Fruit fly (Drosophila melanogaster) whole organism, embryonic: ENCODE results near the gene CG10063.
A peak's percentile ranks its signal among the peaks of the same experiment; 100 is the strongest.

Source experiments
- CG10147 ChIP-seq: fragments of 200-800 bp; sonication (Bioruptor generic); optimal IDR thresholded peaks from 2 replicates; lab custom pipeline; 2019; ENCODE audit warnings: missing biosample characterization, mild to moderate bottlenecking, missing genetic modification characterization, moderate library complexity
- CG10366 ChIP-seq: fragments of 200-800 bp; sonication (Bioruptor generic); IDR thresholded peaks from 2 replicates; pipeline ENCODE4 v1.3.6; 2022; ENCODE audit warnings: missing biosample characterization, missing genetic modification characterization
- CG10565 ChIP-seq: fragments of 200-800 bp; sonication (Bioruptor generic); optimal IDR thresholded peaks from 3 replicates; lab custom pipeline; 2016; ENCODE audit warnings: missing biosample characterization, mild to moderate bottlenecking, missing genetic modification characterization
- CG12769 ChIP-seq: fragments of 200-800 bp; sonication (Bioruptor generic); optimal IDR thresholded peaks from 2 replicates; lab custom pipeline; 2019; ENCODE audit warnings: missing biosample characterization, mild to moderate bottlenecking, missing genetic modification characterization, moderate library complexity
- CG13624 ChIP-seq: fragments of 200-800 bp; sonication (Bioruptor generic); optimal IDR thresholded peaks from 2 replicates; lab custom pipeline; 2016; ENCODE audit warnings: missing biosample characterization, missing genetic modification characterization
- CG13894 ChIP-seq: fragments of 200-800 bp; sonication (Bioruptor generic); optimal IDR thresholded peaks from 3 replicates; lab custom pipeline; 2018; ENCODE audit warnings: missing biosample characterization, mild to moderate bottlenecking, missing genetic modification characterization, moderate library complexity
- CG14965 ChIP-seq: fragments of 200-800 bp; sonication (Bioruptor generic); optimal IDR thresholded peaks from 2 replicates; lab custom pipeline; 2016; ENCODE audit warnings: missing biosample characterization, missing genetic modification characterization, borderline replicate concordance
- CG15696 ChIP-seq: fragments of 200-800 bp; sonication (Bioruptor generic); optimal IDR thresholded peaks from 2 replicates; lab custom pipeline; 2019; ENCODE audit warnings: missing biosample characterization, mild to moderate bottlenecking, missing genetic modification characterization, moderate library complexity
- CG1603 ChIP-seq: fragments of 200-800 bp; sonication (Bioruptor generic); optimal IDR thresholded peaks from 2 replicates; lab custom pipeline; 2019; ENCODE audit warnings: missing biosample characterization, mild to moderate bottlenecking, missing genetic modification characterization, moderate library complexity
- CG1647 ChIP-seq: fragments of 200-800 bp; sonication (Bioruptor generic); optimal IDR thresholded peaks from 3 replicates; lab custom pipeline; 2016; ENCODE audit warnings: missing biosample characterization, missing genetic modification characterization
- CG16815 ChIP-seq: fragments of 200-800 bp; sonication (Bioruptor generic); optimal IDR thresholded peaks from 3 replicates; lab custom pipeline; 2017; ENCODE audit warnings: missing biosample characterization, mild to moderate bottlenecking, missing genetic modification characterization
- CG17186 ChIP-seq: fragments of 200-800 bp; sonication (Bioruptor generic); optimal IDR thresholded peaks from 3 replicates; lab custom pipeline; 2017; ENCODE audit warnings: missing biosample characterization, missing genetic modification reagents, missing genetic modification characterization
- CG17361 ChIP-seq: fragments of 200-800 bp; sonication (Bioruptor generic); IDR thresholded peaks from 3 replicates; pipeline ENCODE4 v1.3.6; 2022; ENCODE audit warnings: missing biosample characterization, missing genetic modification characterization
- CG18011 ChIP-seq: fragments of 200-800 bp; sonication (Bioruptor generic); optimal IDR thresholded peaks from 2 replicates; lab custom pipeline; 2017; ENCODE audit warnings: missing biosample characterization, missing genetic modification characterization, mild to moderate bottlenecking, moderate library complexity, missing genotype
- CG2116 ChIP-seq: fragments of 200-800 bp; sonication (Bioruptor generic); optimal IDR thresholded peaks from 3 replicates; lab custom pipeline; 2018; ENCODE audit warnings: missing biosample characterization, mild to moderate bottlenecking, missing genetic modification characterization
- CG3407 ChIP-seq: fragments of 200-800 bp; sonication (Bioruptor generic); optimal IDR thresholded peaks from 2 replicates; lab custom pipeline; 2018; ENCODE audit warnings: missing biosample characterization, mild to moderate bottlenecking, missing genetic modification characterization
- CG34224 ChIP-seq: fragments of 200-800 bp; sonication (Bioruptor generic); IDR thresholded peaks from 3 replicates; pipeline ENCODE4 v1.3.6; 2022; ENCODE audit warnings: missing biosample characterization, missing genetic modification characterization; ENCODE audit not compliant: partially characterized antibody
- CG3847 ChIP-seq: fragments of 200-800 bp; sonication (Bioruptor generic); IDR thresholded peaks from 2 replicates; pipeline ENCODE4 v1.3.6; 2022; ENCODE audit warnings: missing biosample characterization, missing genetic modification characterization
- CG4707 ChIP-seq: fragments of 200-800 bp; sonication (Bioruptor generic); optimal IDR thresholded peaks from 2 replicates; lab custom pipeline; 2018; ENCODE audit warnings: missing biosample characterization, mild to moderate bottlenecking, missing genetic modification characterization, moderate library complexity
- CG5180 ChIP-seq: fragments of 200-800 bp; sonication (Bioruptor generic); optimal IDR thresholded peaks from 3 replicates; lab custom pipeline; 2017; ENCODE audit warnings: missing biosample characterization, missing genetic modification characterization, mild to moderate bottlenecking, moderate library complexity, missing genetic modification reagents
- CG6813 ChIP-seq: fragments of 200-800 bp; sonication (Bioruptor generic); optimal IDR thresholded peaks from 2 replicates; lab custom pipeline; 2017; ENCODE audit warnings: missing biosample characterization, missing genetic modification characterization, mild to moderate bottlenecking, moderate library complexity, missing genetic modification reagents
- CG8089 ChIP-seq: fragments of 200-800 bp; sonication (Bioruptor generic); optimal IDR thresholded peaks from 3 replicates; lab custom pipeline; 2016; ENCODE audit warnings: missing biosample characterization, missing genetic modification characterization
- HLH3B ChIP-seq: fragments of 200-800 bp; sonication (Bioruptor generic); IDR thresholded peaks from 2 replicates; pipeline ENCODE4 v1.3.6; 2022; ENCODE audit warnings: missing biosample characterization, missing genetic modification characterization
- HLHmδ ChIP-seq: fragments of 200-800 bp; sonication (Bioruptor generic); optimal IDR thresholded peaks from 2 replicates; lab custom pipeline; 2018; ENCODE audit warnings: missing biosample characterization, mild to moderate bottlenecking, missing genetic modification characterization, moderate library complexity
- Lim3 ChIP-seq: fragments of 200-800 bp; sonication (Bioruptor generic); IDR thresholded peaks from 2 replicates; pipeline ENCODE4 v1.3.6; 2022; ENCODE audit warnings: missing biosample characterization, missing genetic modification characterization
- Mrtf ChIP-seq: fragments of 200-800 bp; sonication (Bioruptor generic); IDR thresholded peaks from 3 replicates; pipeline ENCODE4 v1.3.6; 2022; ENCODE audit warnings: missing biosample characterization, missing genetic modification characterization
- NfI ChIP-seq: fragments of 200-800 bp; sonication (Bioruptor generic); optimal IDR thresholded peaks from 3 replicates; lab custom pipeline; 2018; ENCODE audit warnings: missing biosample characterization, mild to moderate bottlenecking, missing genetic modification characterization, moderate library complexity
- Poxn ChIP-seq: fragments of 200-800 bp; sonication (Bioruptor generic); IDR thresholded peaks from 2 replicates; pipeline ENCODE4 v1.3.6; 2022; ENCODE audit warnings: missing biosample characterization, missing genetic modification characterization
- aop ChIP-seq: fragments of 200-800 bp; sonication (Bioruptor generic); IDR thresholded peaks from 2 replicates; pipeline ENCODE4 v1.3.6; 2022; ENCODE audit warnings: missing biosample characterization, missing genetic modification characterization
- ato ChIP-seq: fragments of 200-800 bp; sonication (Bioruptor generic); IDR thresholded peaks from 2 replicates; pipeline ENCODE4 v1.3.6; 2022; ENCODE audit warnings: missing biosample characterization, missing genetic modification characterization; ENCODE audit not compliant: partially characterized antibody
- chif ChIP-seq, 2 experiments: fragments of 200-800 bp; sonication (Bioruptor generic); optimal IDR thresholded peaks; 3 replicates each; lab custom pipeline; 2016; ENCODE audit warnings: missing biosample characterization in 2 of 2, missing genetic modification characterization in 2 of 2
- crc ChIP-seq: fragments of 200-800 bp; sonication (Bioruptor generic); optimal IDR thresholded peaks from 2 replicates; lab custom pipeline; 2016; ENCODE audit warnings: missing biosample characterization, missing genetic modification characterization
- eve ChIP-seq, 2 experiments: fragments of >200 bp; optimal IDR thresholded peaks; 2 replicates each; lab custom pipeline; 2017; ENCODE audit warnings: missing biosample characterization in 2 of 2, missing genetic modification characterization in 2 of 2
- ewg ChIP-seq: fragments of 200-800 bp; sonication (Bioruptor generic); optimal IDR thresholded peaks from 3 replicates; lab custom pipeline; 2017; ENCODE audit warnings: mild to moderate bottlenecking, missing biosample characterization, missing genetic modification reagents, missing genetic modification characterization
- fd96Cb ChIP-seq: fragments of 200-800 bp; sonication (Bioruptor generic); optimal IDR thresholded peaks from 2 replicates; lab custom pipeline; 2018; ENCODE audit warnings: missing biosample characterization, mild to moderate bottlenecking, missing genetic modification characterization, moderate library complexity
- gce ChIP-seq: fragments of 200-800 bp; sonication (Bioruptor generic); IDR thresholded peaks from 3 replicates; pipeline ENCODE4 v1.3.6; 2022; ENCODE audit warnings: missing biosample characterization, missing genetic modification characterization
- gsb-n ChIP-seq: fragments of 200-800 bp; sonication (Bioruptor generic); optimal IDR thresholded peaks from 3 replicates; lab custom pipeline; 2018; ENCODE audit warnings: missing biosample characterization, mild to moderate bottlenecking, missing genetic modification characterization
- gt ChIP-seq: fragments of 200-800 bp; sonication (Bioruptor generic); IDR thresholded peaks from 2 replicates; pipeline ENCODE4 v1.3.6; 2022; ENCODE audit warnings: missing biosample characterization, missing genetic modification characterization
- hth ChIP-seq: fragments of >200 bp; optimal IDR thresholded peaks from 2 replicates; lab custom pipeline; 2017; ENCODE audit warnings: inconsistent platforms
- pho ChIP-seq: fragments of 200-800 bp; sonication (Bioruptor generic); optimal IDR thresholded peaks from 2 replicates; lab custom pipeline; 2016; ENCODE audit warnings: missing biosample characterization, missing genetic modification characterization
- ranshi ChIP-seq: fragments of 200-800 bp; sonication (Bioruptor generic); IDR thresholded peaks from 2 replicates; pipeline ENCODE4 v1.3.6; 2022; ENCODE audit warnings: missing biosample characterization, missing genetic modification characterization
- ro ChIP-seq: fragments of 200-800 bp; sonication (Bioruptor generic); IDR thresholded peaks from 2 replicates; pipeline ENCODE4 v1.3.6; 2022; ENCODE audit warnings: missing biosample characterization, missing genetic modification characterization
- shn ChIP-seq: fragments of 200-800 bp; sonication (Bioruptor generic); optimal IDR thresholded peaks from 3 replicates; lab custom pipeline; 2016; ENCODE audit warnings: missing biosample characterization, missing genetic modification characterization
- sisA ChIP-seq: fragments of 200-800 bp; sonication (Bioruptor generic); IDR thresholded peaks from 2 replicates; pipeline ENCODE4 v1.3.6; 2022; ENCODE audit warnings: missing biosample characterization, missing genetic modification characterization
- sna ChIP-seq: fragments of 200-800 bp; sonication (Bioruptor generic); IDR thresholded peaks from 2 replicates; pipeline ENCODE4 v1.3.6; 2022; ENCODE audit warnings: missing biosample characterization, missing genetic modification characterization; ENCODE audit not compliant: partially characterized antibody
- sob ChIP-seq: fragments of 200-800 bp; sonication (Bioruptor generic); IDR thresholded peaks from 2 replicates; pipeline ENCODE4 v1.3.6; 2022; ENCODE audit warnings: missing biosample characterization, missing genetic modification characterization
- ttk ChIP-seq: fragments of 200-800 bp; sonication (Bioruptor generic); IDR thresholded peaks from 2 replicates; pipeline ENCODE4 v2.1.2; 2022; ENCODE audit warnings: missing biosample characterization, missing genetic modification characterization
- tup ChIP-seq: fragments of 200-800 bp; sonication (Bioruptor generic); optimal IDR thresholded peaks from 2 replicates; lab custom pipeline; 2016; ENCODE audit warnings: missing biosample characterization, mild to moderate bottlenecking, missing genetic modification characterization, moderate library complexity
- wor ChIP-seq: fragments of 200-800 bp; sonication (Bioruptor generic); IDR thresholded peaks from 2 replicates; pipeline ENCODE4 v1.3.6; 2022; ENCODE audit warnings: missing biosample characterization, missing genetic modification characterization
- yki ChIP-seq: fragments of >200 bp; optimal IDR thresholded peaks from 3 replicates; lab custom pipeline; 2018

CG10063 gene

dm6 chr3L:6988942-6989569, 16.8 kb upstream of the CG10063 start (continued):
- TF ChIP-seq CG10147 (peak; percentile 97), sob (GFP tag; lab: Robert Waterston, UW) (peak; percentile 74), gt (peak; percentile 56; the same call in 1 of the 2 replicates), ttk (GFP tag; lab: Robert Waterston, UW) (peak; percentile 77), CG17186 (GFP tag; lab: Kevin White, UChicago) (peak; percentile 33), CG1647 (GFP tag; lab: Kevin White, UChicago) (no peak), CG10565 (GFP tag; lab: Kevin White, UChicago) (peak; percentile 21), Poxn (GFP tag; lab: Robert Waterston, UW) (peak; percentile 63), ro (GFP tag; lab: Robert Waterston, UW) (peak; percentile 76), yki (lab: Kevin White, UChicago) (no peak), wor (GFP tag; lab: Robert Waterston, UW) (peak; percentile 77), CG18011 (GFP tag; lab: Kevin White, UChicago) (peak; percentile 60), aop (GFP tag; lab: Robert Waterston, UW) (no peak), ato (no peak), NfI (GFP tag; lab: Kevin White, UChicago) (peak; percentile 74), CG15696 (tag; lab: Kevin White, UChicago) (peak; percentile 92), CG2116 (GFP tag; lab: Kevin White, UChicago) (peak; percentile 58), CG8089 (peak; percentile 53), CG13624 (GFP tag; lab: Kevin White, UChicago) (peak; percentile 78), CG4707 (GFP tag; lab: Kevin White, UChicago) (peak; percentile 33), hth (peak; percentile 36), eve (GFP tag; optimal IDR thresholded peaks at IDR 0.05; lab: Kevin White, UChicago) (peak in 1 of 2 experiments; percentile 90), ewg (GFP tag; lab: Kevin White, UChicago) (peak; percentile 81), CG14965 (peak; percentile 13), Mrtf (GFP tag; lab: Robert Waterston, UW) (peak; percentile 78; the same call in 2 of the 3 replicates), shn (GFP tag; lab: Kevin White, UChicago) (peak; percentile 15), Lim3 (GFP tag; lab: Robert Waterston, UW) (no peak; the same call in 1 of the 2 replicates), CG12769 (peak; percentile 33), CG16815 (peak; percentile 92), CG1603 (tag; lab: Kevin White, UChicago) (peak; percentile 51), CG34224 (GFP tag; lab: Robert Waterston, UW) (no peak), CG17361 (GFP tag; lab: Robert Waterston, UW) (peak; percentile 100), CG10366 (peak; percentile 65), chif (GFP tag; optimal IDR thresholded peaks at IDR 0.05; lab: Kevin White, UChicago) (peak; percentile 42 to 53), CG6813 (peak; percentile 88), sisA (GFP tag; lab: Robert Waterston, UW) (peak; percentile 86), crc (GFP tag; lab: Kevin White, UChicago) (peak; percentile 15), HLHmδ (GFP tag; lab: Kevin White, UChicago) (no peak), ranshi (peak; percentile 83; the same call in 1 of the 2 replicates), CG13894 (peak; percentile 77), CG5180 (GFP tag; lab: Kevin White, UChicago) (peak; percentile 88), pho (peak; percentile 45), CG3407 (peak; percentile 84), CG3847 (GFP tag; lab: Robert Waterston, UW) (peak; percentile 81), gsb-n (peak; percentile 90), fd96Cb (tag; lab: Kevin White, UChicago) (peak; percentile 92), tup (GFP tag; lab: Kevin White, UChicago) (peak; percentile 2), sna (GFP tag; lab: Robert Waterston, UW) (no peak), HLH3B (peak; percentile 71), gce (GFP tag; lab: Robert Waterston, UW) (peak; percentile 45; the same call in 1 of the 3 replicates)
